Worm (Caenorhabditis elegans) whole organism, L3 larva: Measurements from ENCODE around the gene F49F1.5.

Experiments used
- R02D3.7 ChIP-seq: fragments of 150-350 bp; optimal IDR thresholded peaks from 2 replicates; lab custom pipeline; 2014; ENCODE audit warnings: missing biosample characterization, missing genetic modification characterization
- ZK546.5 ChIP-seq: sonication (generic microtip); optimal IDR thresholded peaks from 2 replicates; lab custom pipeline; 2017; ENCODE audit warnings: missing biosample characterization, missing genetic modification characterization
- aly-2 ChIP-seq: fragments of 150-350 bp; optimal IDR thresholded peaks from 2 replicates; lab custom pipeline; 2014; ENCODE audit warnings: missing biosample characterization, missing genetic modification characterization
- ama-1 ChIP-seq: fragments of 150-350 bp; optimal IDR thresholded peaks from 2 replicates; lab custom pipeline; 2018
- ceh-16 ChIP-seq: sonication (generic microtip); optimal IDR thresholded peaks from 2 replicates; lab custom pipeline; 2017; ENCODE audit warnings: missing biosample characterization, missing genetic modification characterization
- ceh-28 ChIP-seq: fragments of 150-350 bp; optimal IDR thresholded peaks from 2 replicates; lab custom pipeline; 2014; ENCODE audit warnings: missing biosample characterization, missing genetic modification reagents, missing genetic modification characterization
- ceh-82 ChIP-seq: fragments of 150-350 bp; optimal IDR thresholded peaks from 2 replicates; lab custom pipeline; 2014; ENCODE audit warnings: missing biosample characterization, missing genetic modification characterization
- ceh-9 ChIP-seq: sonication (generic microtip); optimal IDR thresholded peaks from 2 replicates; lab custom pipeline; 2018; ENCODE audit warnings: missing biosample characterization, missing genetic modification characterization
- daf-12 ChIP-seq: fragments of 150-350 bp; optimal IDR thresholded peaks from 2 replicates; lab custom pipeline; 2014; ENCODE audit warnings: missing biosample characterization, missing genetic modification reagents, missing genetic modification characterization
- egl-27 ChIP-seq: sonication (generic microtip); optimal IDR thresholded peaks from 4 replicates; lab custom pipeline; 2017; ENCODE audit warnings: missing biosample characterization, missing genetic modification reagents, missing genetic modification characterization
- egl-5 ChIP-seq: fragments of 150-350 bp; optimal IDR thresholded peaks from 2 replicates; lab custom pipeline; 2017; ENCODE audit warnings: missing biosample characterization, missing genetic modification reagents, missing genetic modification characterization, inconsistent platforms
- elt-1 ChIP-seq: fragments of 150-350 bp; optimal IDR thresholded peaks from 2 replicates; lab custom pipeline; 2014; ENCODE audit warnings: missing biosample characterization, missing genetic modification characterization
- elt-2 ChIP-seq: sonication (generic microtip); optimal IDR thresholded peaks from 2 replicates; lab custom pipeline; 2016; ENCODE audit warnings: missing genetic modification reagents, mild to moderate bottlenecking, missing genetic modification characterization, missing compliant biosample characterization
- elt-3 ChIP-seq, 3 experiments: fragments of 150-350 bp in 1 of 3; sonication (generic microtip) in 2 of 3; optimal IDR thresholded peaks; 2 replicates in 2 of 3; 4 replicates in 1 of 3; lab custom pipeline; 2014 to 2017; ENCODE audit warnings: missing biosample characterization in 3 of 3, missing genetic modification characterization in 3 of 3
- eor-1 ChIP-seq, 2 experiments: fragments of 150-350 bp; optimal IDR thresholded peaks; 2 replicates each; lab custom pipeline; 2014 to 2018; ENCODE audit warnings: missing biosample characterization in 2 of 2, missing genetic modification characterization in 2 of 2
- fkh-10 ChIP-seq: sonication (generic microtip); optimal IDR thresholded peaks from 2 replicates; lab custom pipeline; 2017; ENCODE audit warnings: missing biosample characterization, missing genetic modification reagents, missing genetic modification characterization
- fkh-2 ChIP-seq: fragments of 150-350 bp; optimal IDR thresholded peaks from 2 replicates; lab custom pipeline; 2014; ENCODE audit warnings: missing biosample characterization, missing genetic modification reagents, missing genetic modification characterization
- fos-1 ChIP-seq: fragments of 150-350 bp; optimal IDR thresholded peaks from 2 replicates; lab custom pipeline; 2014; ENCODE audit warnings: missing biosample characterization, missing genetic modification characterization
- hmg-11 ChIP-seq: sonication (generic microtip); optimal IDR thresholded peaks from 2 replicates; lab custom pipeline; 2016; ENCODE audit warnings: missing genetic modification characterization, missing compliant biosample characterization
- jun-1 ChIP-seq: fragments of 150-350 bp; optimal IDR thresholded peaks from 2 replicates; lab custom pipeline; 2014; ENCODE audit warnings: missing biosample characterization, missing genetic modification reagents, missing genetic modification characterization
- lin-15B ChIP-seq: fragments of 150-350 bp; optimal IDR thresholded peaks from 2 replicates; lab custom pipeline; 2014; ENCODE audit warnings: missing biosample characterization, missing genetic modification characterization
- lin-39 ChIP-seq: fragments of 150-350 bp; optimal IDR thresholded peaks from 2 replicates; lab custom pipeline; 2018; ENCODE audit warnings: missing biosample characterization, missing genetic modification reagents, missing genetic modification characterization
- lsy-12 ChIP-seq: sonication (generic microtip); optimal IDR thresholded peaks from 2 replicates; lab custom pipeline; 2016; ENCODE audit warnings: mild to moderate bottlenecking, missing genetic modification characterization, missing compliant biosample characterization
- mdl-1 ChIP-seq: fragments of 150-350 bp; optimal IDR thresholded peaks from 2 replicates; lab custom pipeline; 2014; ENCODE audit warnings: missing biosample characterization, missing genetic modification characterization
- mml-1 ChIP-seq: fragments of 150-350 bp; sonication (generic microtip); optimal IDR thresholded peaks from 3 replicates; lab custom pipeline; 2014; ENCODE audit warnings: missing biosample characterization, missing genetic modification characterization
- nfya-1 ChIP-seq: sonication (generic microtip); optimal IDR thresholded peaks from 2 replicates; lab custom pipeline; 2017; ENCODE audit warnings: missing genetic modification characterization, mild to moderate bottlenecking, missing compliant biosample characterization, antibody characterized with exemption, moderate library complexity; ENCODE audit not compliant: insufficient read depth
- nhr-11 ChIP-seq: fragments of 150-350 bp; optimal IDR thresholded peaks from 2 replicates; lab custom pipeline; 2014; ENCODE audit warnings: missing biosample characterization, missing genetic modification characterization
- nhr-12 ChIP-seq: fragments of 150-350 bp; optimal IDR thresholded peaks from 2 replicates; lab custom pipeline; 2014; ENCODE audit warnings: missing biosample characterization, missing genetic modification characterization
- nhr-23 ChIP-seq: fragments of 150-350 bp; optimal IDR thresholded peaks from 2 replicates; lab custom pipeline; 2014; ENCODE audit warnings: missing biosample characterization, missing genetic modification reagents, missing genetic modification characterization
- nhr-237 ChIP-seq: fragments of 150-350 bp; optimal IDR thresholded peaks from 2 replicates; lab custom pipeline; 2014; ENCODE audit warnings: missing biosample characterization, missing genetic modification characterization
- nhr-25 ChIP-seq: sonication (generic microtip); optimal IDR thresholded peaks from 2 replicates; lab custom pipeline; 2017; ENCODE audit warnings: missing biosample characterization, missing genetic modification characterization
- nhr-28 ChIP-seq: fragments of 150-350 bp; optimal IDR thresholded peaks from 2 replicates; lab custom pipeline; 2014; ENCODE audit warnings: missing biosample characterization, missing genetic modification characterization
- nhr-43 ChIP-seq: sonication (generic microtip); optimal IDR thresholded peaks from 2 replicates; lab custom pipeline; 2016; ENCODE audit warnings: mild to moderate bottlenecking, missing genetic modification characterization, missing compliant biosample characterization; ENCODE audit not compliant: poor library complexity, severe bottlenecking
- nhr-67 ChIP-seq: fragments of 150-350 bp; optimal IDR thresholded peaks from 2 replicates; lab custom pipeline; 2014; ENCODE audit warnings: missing biosample characterization, missing genetic modification characterization
- nhr-76 ChIP-seq: fragments of 150-350 bp; sonication (generic microtip); optimal IDR thresholded peaks from 5 replicates; lab custom pipeline; 2014; ENCODE audit warnings: missing biosample characterization, missing genetic modification characterization
- nhr-77 ChIP-seq: fragments of 150-350 bp; optimal IDR thresholded peaks from 2 replicates; lab custom pipeline; 2014; ENCODE audit warnings: missing biosample characterization, missing genetic modification characterization
- pha-4 ChIP-seq: fragments of 150-350 bp; optimal IDR thresholded peaks from 2 replicates; lab custom pipeline; 2014; ENCODE audit warnings: missing biosample characterization, missing genetic modification reagents, missing genetic modification characterization
- pqm-1 ChIP-seq: fragments of 150-350 bp; optimal IDR thresholded peaks from 2 replicates; lab custom pipeline; 2017; ENCODE audit warnings: missing biosample characterization, missing genetic modification characterization, inconsistent platforms
- sea-2 ChIP-seq: fragments of 150-350 bp; sonication (generic microtip); optimal IDR thresholded peaks from 4 replicates; lab custom pipeline; 2014; ENCODE audit warnings: missing biosample characterization, missing genetic modification reagents, missing genetic modification characterization
- skn-1 ChIP-seq: fragments of 150-350 bp; optimal IDR thresholded peaks from 2 replicates; lab custom pipeline; 2014; ENCODE audit warnings: missing biosample characterization, missing genetic modification characterization
- snpc-4 ChIP-seq: fragments of 150-350 bp; optimal IDR thresholded peaks from 2 replicates; lab custom pipeline; 2014; ENCODE audit warnings: missing biosample characterization, missing genetic modification characterization
- tbx-2 ChIP-seq: sonication (generic microtip); optimal IDR thresholded peaks from 2 replicates; lab custom pipeline; 2016; ENCODE audit warnings: mild to moderate bottlenecking, missing genetic modification characterization, missing compliant biosample characterization
- unc-39 ChIP-seq: sonication (generic microtip); optimal IDR thresholded peaks from 4 replicates; lab custom pipeline; 2017; ENCODE audit warnings: missing biosample characterization, missing genetic modification characterization
- unc-62 ChIP-seq: fragments of 150-350 bp; sonication (generic microtip); optimal IDR thresholded peaks from 4 replicates; lab custom pipeline; 2014; ENCODE audit warnings: missing biosample characterization, missing genetic modification reagents, missing genetic modification characterization
- zag-1 ChIP-seq: fragments of 150-350 bp; optimal IDR thresholded peaks from 2 replicates; lab custom pipeline; 2014; ENCODE audit warnings: missing biosample characterization, missing genetic modification characterization
- ztf-11 ChIP-seq: fragments of 150-350 bp; optimal IDR thresholded peaks from 2 replicates; lab custom pipeline; 2014; ENCODE audit warnings: missing biosample characterization, missing genetic modification characterization
- ztf-4 ChIP-seq: fragments of 150-350 bp; optimal IDR thresholded peaks from 2 replicates; lab custom pipeline; 2014; ENCODE audit warnings: missing biosample characterization, missing genetic modification characterization

The F49F1.5 gene

DNA sequence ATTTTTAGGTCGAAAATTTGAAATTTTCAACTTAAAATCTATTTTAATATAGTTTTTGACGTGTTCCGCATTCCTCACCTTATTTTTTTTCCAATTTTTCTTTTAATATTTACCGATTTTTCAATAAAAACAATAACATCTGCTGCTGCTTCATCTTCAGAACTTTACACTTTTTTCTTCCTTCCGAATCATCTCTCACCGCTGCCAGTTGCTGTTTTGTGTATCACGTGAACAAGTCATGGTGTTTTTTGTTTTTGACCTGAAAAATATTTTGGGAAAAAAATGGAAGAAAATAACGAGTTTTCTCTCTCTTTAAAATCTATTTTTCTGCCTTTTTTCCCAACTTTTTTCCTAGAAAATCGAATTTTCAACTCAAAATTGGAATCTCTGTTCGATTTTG is 20.4 kb downstream of the F49F1.5 start:
- no peak for TF ChIP-seq lin-15B (tag; lab: Kevin White, UChicago)
- TF ChIP-seq nfya-1: peak; percentile 19
- TF ChIP-seq daf-12: no peak
- no peak for TF ChIP-seq fkh-10 (GFP tag; lab: Kevin White, UChicago)

DNA sequence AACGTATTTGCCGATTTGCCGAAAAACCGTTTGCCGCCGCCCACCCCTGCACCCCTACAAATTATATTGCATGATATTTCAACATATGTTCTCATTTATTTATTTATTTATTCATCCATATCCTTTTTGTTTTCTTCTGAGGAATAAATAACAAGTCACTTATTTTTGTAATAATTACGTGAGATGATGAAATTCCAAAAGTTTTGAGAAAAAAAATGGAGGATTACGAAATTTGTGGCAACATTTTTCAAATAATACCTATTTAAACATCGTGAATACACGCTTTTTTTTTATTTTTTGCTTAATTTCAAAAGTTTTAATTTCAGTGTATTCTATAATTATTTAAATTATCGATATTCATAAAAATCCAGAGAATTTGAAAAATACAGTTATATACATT is 23.3 kb downstream of the F49F1.5 start:
- TF ChIP-seq tbx-2 (tag; lab: Kevin White, UChicago): no peak
- no peak for TF ChIP-seq fkh-2 (tag; lab: Kevin White, UChicago)
- no peak for TF ChIP-seq elt-2
- TF ChIP-seq lin-39 (tag; lab: Kevin White, UChicago): no peak
- no peak for TF ChIP-seq nhr-25
- no peak for TF ChIP-seq eor-1 (tag; optimal IDR thresholded peaks at IDR 0.05; lab: Kevin White, UChicago)
- no peak for TF ChIP-seq ztf-4 (tag; lab: Kevin White, UChicago)

DNA sequence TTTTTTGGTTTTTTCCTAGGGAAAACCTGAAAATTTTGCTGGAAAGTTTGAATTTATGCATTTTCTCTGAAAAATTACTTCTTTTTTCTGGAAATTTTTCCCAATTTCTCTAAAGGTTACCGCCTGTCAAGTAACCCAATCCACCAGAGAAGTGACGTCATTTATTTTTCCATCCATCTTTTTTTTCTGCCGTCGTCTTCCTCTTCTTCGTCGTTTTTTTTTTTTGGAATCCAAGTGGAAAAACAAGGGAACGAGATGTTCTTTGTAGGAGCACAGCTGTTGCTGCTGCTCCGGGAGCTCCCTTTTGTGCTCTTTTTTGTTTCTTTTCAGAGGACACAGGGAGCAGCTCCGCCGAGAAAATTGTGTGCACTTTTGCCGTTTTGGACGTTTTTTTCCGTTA is 25.9 kb downstream of the F49F1.5 start:
- TF ChIP-seq hmg-11 (no peak), nfya-1 (peak; percentile 14), elt-1 (no peak), ztf-11 (tag; lab: Kevin White, UChicago) (no peak), nhr-43 (tag; lab: Kevin White, UChicago) (no peak)

DNA sequence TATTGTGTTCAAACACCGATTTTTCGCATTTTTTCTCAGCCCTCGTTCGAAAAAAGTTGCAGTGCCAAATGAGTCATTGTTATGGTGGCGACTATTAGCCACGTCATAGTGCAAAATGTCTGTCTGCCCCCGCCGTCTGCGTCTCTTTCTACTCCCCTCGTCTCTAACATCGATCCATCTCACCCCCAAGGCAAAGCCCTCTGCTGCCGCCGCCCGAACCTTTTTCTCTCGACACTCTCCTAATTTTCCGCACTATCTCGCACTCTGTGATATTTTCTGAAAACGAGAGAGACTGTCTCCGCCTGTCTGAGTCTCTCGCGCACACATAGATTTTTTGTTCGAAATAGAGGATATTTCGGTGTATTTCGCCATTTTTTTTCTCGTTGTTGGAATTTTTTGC is 27.1 kb downstream of the F49F1.5 start:
- TF ChIP-seq nhr-76 (no peak), daf-12 (no peak), nhr-11 (tag; lab: Kevin White, UChicago) (no peak), nfya-1 (peak; percentile 84), aly-2 (tag; lab: Kevin White, UChicago) (no peak), mml-1 (no peak), ztf-4 (tag; lab: Kevin White, UChicago) (no peak), skn-1 (tag; lab: Kevin White, UChicago) (no peak), fos-1 (tag; lab: Kevin White, UChicago) (peak; percentile 62), nhr-43 (tag; lab: Kevin White, UChicago) (peak; percentile 64), nhr-28 (tag; lab: Kevin White, UChicago) (no peak), elt-1 (no peak), nhr-25 (peak; percentile 70), sea-2 (GFP tag; lab: Kevin White, UChicago) (no peak), egl-5 (tag; lab: Kevin White, UChicago) (peak; percentile 10), elt-3 (tag; optimal IDR thresholded peaks at IDR 0.05; lab: Kevin White, UChicago) (no peak), egl-27 (tag; lab: Kevin White, UChicago) (no peak), ceh-9 (tag; lab: Kevin White, UChicago) (no peak), lin-15B (tag; lab: Kevin White, UChicago) (peak; percentile 47), tbx-2 (tag; lab: Kevin White, UChicago) (peak; percentile 42), jun-1 (tag; lab: Kevin White, UChicago) (peak; percentile 77), fkh-10 (GFP tag; lab: Kevin White, UChicago) (no peak), eor-1 (tag; optimal IDR thresholded peaks at IDR 0.05; lab: Kevin White, UChicago) (no peak), unc-62 (peak; percentile 34), snpc-4 (tag; lab: Kevin White, UChicago) (peak; percentile 62), elt-2 (peak; percentile 58), R02D3.7 (tag; lab: Kevin White, UChicago) (peak; percentile 66), ceh-28 (tag; lab: Kevin White, UChicago) (peak; percentile 92), ceh-16 (tag; lab: Kevin White, UChicago) (no peak), ZK546.5 (tag; lab: Kevin White, UChicago) (no peak), zag-1 (tag; lab: Kevin White, UChicago) (no peak), hmg-11 (peak; percentile 94), ama-1 (lab: Kevin White, UChicago) (peak; percentile 1), lin-39 (tag; lab: Kevin White, UChicago) (peak; percentile 70), nhr-12 (tag; lab: Kevin White, UChicago) (no peak), nhr-67 (tag; lab: Kevin White, UChicago) (no peak), fkh-2 (tag; lab: Kevin White, UChicago) (no peak), nhr-237 (no peak), ceh-82 (tag; lab: Kevin White, UChicago) (no peak), unc-39 (no peak), pha-4 (tag; lab: Kevin White, UChicago) (peak; percentile 76), nhr-77 (tag; lab: Kevin White, UChicago) (no peak), lsy-12 (tag; lab: Kevin White, UChicago) (peak; percentile 64), mdl-1 (tag; lab: Kevin White, UChicago) (peak; percentile 29), pqm-1 (tag; lab: Kevin White, UChicago) (no peak), nhr-23 (tag; lab: Kevin White, UChicago) (peak; percentile 51), ztf-11 (tag; lab: Kevin White, UChicago) (no peak)
